Fruit fly (Drosophila melanogaster) whole organism, embryonic: ENCODE data around the gene CG7565.

ENCODE experiments used
- Ada2b ChIP-seq: fragments of 200-800 bp; sonication (Bioruptor generic); IDR thresholded peaks from 2 replicates; pipeline ENCODE4 v1.3.6; 2022; ENCODE audit warnings: missing biosample characterization, missing genetic modification characterization
- Adf1 ChIP-seq: fragments of 200-800 bp; sonication (Bioruptor generic); IDR thresholded peaks from 2 replicates; pipeline ENCODE4 v1.3.6; 2022; ENCODE audit warnings: missing biosample characterization, missing genetic modification characterization
- Atf-2 ChIP-seq: fragments of 200-800 bp; sonication (Bioruptor generic); optimal IDR thresholded peaks from 2 replicates; lab custom pipeline; 2016; ENCODE audit warnings: missing biosample characterization, missing genetic modification characterization
- CG11695 ChIP-seq: fragments of 200-800 bp; sonication (Bioruptor generic); IDR thresholded peaks from 3 replicates; pipeline ENCODE4 v1.3.6; 2022; ENCODE audit warnings: missing biosample characterization, missing genetic modification characterization
- CG14667 ChIP-seq: fragments of 200-800 bp; sonication (Bioruptor generic); IDR thresholded peaks from 2 replicates; pipeline ENCODE4 v1.3.6; 2022; ENCODE audit warnings: missing biosample characterization, missing genetic modification characterization
- CG15514 ChIP-seq: fragments of 200-800 bp; sonication (Bioruptor generic); optimal IDR thresholded peaks from 3 replicates; lab custom pipeline; 2017; ENCODE audit warnings: missing biosample characterization, missing genetic modification characterization, mild to moderate bottlenecking, moderate library complexity, missing genetic modification reagents
- CG15601 ChIP-seq: fragments of 200-800 bp; sonication (Bioruptor generic); optimal IDR thresholded peaks from 3 replicates; lab custom pipeline; 2019; ENCODE audit warnings: missing biosample characterization, mild to moderate bottlenecking, missing genetic modification characterization, moderate library complexity
- CG16813 ChIP-seq: fragments of 200-800 bp; sonication (Bioruptor generic); IDR thresholded peaks from 3 replicates; pipeline ENCODE4 v1.3.6; 2022; ENCODE audit warnings: missing biosample characterization, missing genetic modification characterization; ENCODE audit not compliant: partially characterized antibody
- CG17829 ChIP-seq: fragments of 200-800 bp; optimal IDR thresholded peaks from 2 replicates; lab custom pipeline; 2019; ENCODE audit warnings: missing biosample characterization, mild to moderate bottlenecking, missing genetic modification characterization, moderate library complexity
- CG2678 ChIP-seq: fragments of 200-800 bp; sonication (Bioruptor generic); optimal IDR thresholded peaks from 3 replicates; lab custom pipeline; 2019; ENCODE audit warnings: missing biosample characterization, mild to moderate bottlenecking, missing genetic modification characterization, moderate library complexity
- CG32532 ChIP-seq: fragments of 200-800 bp; sonication (Bioruptor generic); IDR thresholded peaks from 2 replicates; pipeline ENCODE4 v1.3.6; 2022; ENCODE audit warnings: missing biosample characterization, missing genetic modification characterization
- CG34376 ChIP-seq: fragments of 200-800 bp; sonication (Bioruptor generic); optimal IDR thresholded peaks from 2 replicates; lab custom pipeline; 2018; ENCODE audit warnings: missing biosample characterization, mild to moderate bottlenecking, missing genetic modification characterization
- CG6791 ChIP-seq: fragments of 200-800 bp; sonication (Bioruptor generic); IDR thresholded peaks from 3 replicates; pipeline ENCODE4 v1.3.6; 2022; ENCODE audit warnings: missing biosample characterization, missing genetic modification characterization; ENCODE audit not compliant: partially characterized antibody
- CG7372 ChIP-seq: fragments of 200-800 bp; sonication (Bioruptor generic); IDR thresholded peaks from 2 replicates; pipeline ENCODE4 v1.3.6; 2022; ENCODE audit warnings: missing biosample characterization, missing genetic modification characterization
- CG7786 ChIP-seq: fragments of 200-800 bp; sonication (Bioruptor generic); optimal IDR thresholded peaks from 2 replicates; lab custom pipeline; 2016; ENCODE audit warnings: missing biosample characterization, missing genetic modification characterization
- CG8478 ChIP-seq: fragments of >200 bp; optimal IDR thresholded peaks from 2 replicates; lab custom pipeline; 2018
- D19B ChIP-seq: fragments of 200-800 bp; sonication (Bioruptor generic); optimal IDR thresholded peaks from 2 replicates; lab custom pipeline; 2017; ENCODE audit warnings: missing biosample characterization, mild to moderate bottlenecking, missing genetic modification characterization
- Dref ChIP-seq: fragments of 200-800 bp; sonication (Bioruptor generic); IDR thresholded peaks from 2 replicates; pipeline ENCODE4 v1.3.6; 2022; ENCODE audit warnings: missing biosample characterization, missing genetic modification characterization
- Ets97D ChIP-seq: fragments of 200-800 bp; sonication (Bioruptor generic); optimal IDR thresholded peaks from 3 replicates; lab custom pipeline; 2016; ENCODE audit warnings: missing biosample characterization, missing genetic modification characterization
- Gsc ChIP-seq: fragments of 200-800 bp; sonication (Bioruptor generic); IDR thresholded peaks from 2 replicates; pipeline ENCODE4 v1.3.6; 2022; ENCODE audit warnings: missing biosample characterization, missing genetic modification characterization
- Gug ChIP-seq: fragments of 200-800 bp; sonication (Bioruptor generic); IDR thresholded peaks from 4 replicates; pipeline ENCODE4 v1.3.6; 2022; ENCODE audit warnings: missing biosample characterization, missing genetic modification characterization
- H15 ChIP-seq: fragments of 200-800 bp; sonication (Bioruptor generic); IDR thresholded peaks from 3 replicates; pipeline ENCODE4 v1.3.6; 2022; ENCODE audit warnings: missing biosample characterization, missing genetic modification characterization
- Jarid2 ChIP-seq: fragments of 200-800 bp; sonication (Bioruptor generic); optimal IDR thresholded peaks from 3 replicates; lab custom pipeline; 2017; ENCODE audit warnings: mild to moderate bottlenecking, missing biosample characterization, missing genetic modification reagents, missing genetic modification characterization
- Lhr ChIP-seq: fragments of 200-800 bp; sonication (Bioruptor generic); optimal IDR thresholded peaks from 3 replicates; lab custom pipeline; 2017; ENCODE audit warnings: mild to moderate bottlenecking, missing biosample characterization, missing genetic modification reagents, missing genetic modification characterization
- Myb ChIP-seq: fragments of 200-800 bp; sonication (Bioruptor generic); optimal IDR thresholded peaks from 2 replicates; lab custom pipeline; 2016; ENCODE audit warnings: missing biosample characterization, missing genetic modification characterization
- NC2α ChIP-seq: fragments of 200-800 bp; sonication (Bioruptor generic); optimal IDR thresholded peaks from 2 replicates; lab custom pipeline; 2016; ENCODE audit warnings: missing biosample characterization, missing genetic modification characterization
- Oaz ChIP-seq: fragments of 200-800 bp; sonication (Bioruptor generic); IDR thresholded peaks from 2 replicates; pipeline ENCODE4 v1.3.6; 2022; ENCODE audit warnings: missing biosample characterization, missing genetic modification characterization
- TFAM ChIP-seq: fragments of 200-800 bp; sonication (Bioruptor generic); optimal IDR thresholded peaks from 2 replicates; lab custom pipeline; 2017; ENCODE audit warnings: missing biosample characterization, missing genetic modification characterization, inconsistent platforms
- Trl ChIP-seq, 3 experiments: fragments of >200 bp in 2 of 3; fragments of 200-800 bp in 1 of 3; sonication (Bioruptor generic) in 1 of 3; optimal IDR thresholded peaks; 2 replicates in 1 of 3; 3 replicates in 2 of 3; lab custom pipeline; 2016 to 2017; ENCODE audit warnings: missing biosample characterization in 1 of 3, missing genetic modification characterization in 1 of 3
- YL-1 ChIP-seq: fragments of 200-800 bp; sonication (Bioruptor generic); optimal IDR thresholded peaks from 3 replicates; lab custom pipeline; 2017; ENCODE audit warnings: missing biosample characterization, mild to moderate bottlenecking, missing genetic modification characterization
- ara ChIP-seq: fragments of 200-800 bp; sonication (Bioruptor generic); IDR thresholded peaks from 2 replicates; pipeline ENCODE4 v1.3.6; 2022; ENCODE audit warnings: missing biosample characterization, missing genetic modification characterization
- bowl ChIP-seq: fragments of 200-800 bp; sonication (Bioruptor generic); IDR thresholded peaks from 2 replicates; pipeline ENCODE4 v1.3.6; 2022; ENCODE audit warnings: missing biosample characterization, missing genetic modification characterization
- cad ChIP-seq: fragments of >200 bp; optimal IDR thresholded peaks from 2 replicates; lab custom pipeline; 2017; ENCODE audit warnings: missing biosample characterization, missing genetic modification characterization
- chinmo ChIP-seq: fragments of 200-800 bp; sonication (Bioruptor generic); IDR thresholded peaks from 4 replicates; pipeline ENCODE4 v1.3.6; 2022; ENCODE audit warnings: missing biosample characterization, missing genetic modification characterization; ENCODE audit not compliant: partially characterized antibody
- dimm ChIP-seq: fragments of 200-800 bp; sonication (Bioruptor generic); IDR thresholded peaks from 2 replicates; pipeline ENCODE4 v1.3.6; 2022; ENCODE audit warnings: missing biosample characterization, missing genetic modification characterization
- dpn ChIP-seq, 2 experiments: fragments of 200-800 bp; sonication (Bioruptor generic); optimal IDR thresholded peaks; 3 replicates each; lab custom pipeline; 2016; ENCODE audit warnings: missing biosample characterization in 2 of 2, missing genetic modification characterization in 2 of 2
- emc ChIP-seq: fragments of 200-800 bp; sonication (Bioruptor generic); optimal IDR thresholded peaks from 2 replicates; lab custom pipeline; 2016; ENCODE audit warnings: missing biosample characterization, missing genetic modification characterization
- en ChIP-seq: fragments of 200-800 bp; sonication (Bioruptor generic); optimal IDR thresholded peaks from 2 replicates; lab custom pipeline; 2016; ENCODE audit warnings: missing biosample characterization, missing genetic modification characterization
- esg ChIP-seq: fragments of 200-800 bp; sonication (Bioruptor generic); conservative IDR thresholded peaks from 2 replicates; pipeline ENCODE4 v1.3.6; 2022; ENCODE audit warnings: missing biosample characterization, missing genetic modification characterization
- fd102C ChIP-seq: fragments of 200-800 bp; sonication (Bioruptor generic); optimal IDR thresholded peaks from 2 replicates; lab custom pipeline; 2018; ENCODE audit warnings: missing biosample characterization, mild to moderate bottlenecking, missing genetic modification characterization, moderate library complexity
- hb ChIP-seq: fragments of 200-800 bp; sonication (Bioruptor generic); IDR thresholded peaks from 3 replicates; pipeline ENCODE4 v1.3.6; 2022; ENCODE audit warnings: missing biosample characterization, missing genetic modification characterization; ENCODE audit not compliant: partially characterized antibody
- jigr1 ChIP-seq: fragments of 200-800 bp; sonication (Bioruptor generic); IDR thresholded peaks from 3 replicates; pipeline ENCODE4 v1.3.6; 2022; ENCODE audit warnings: missing biosample characterization, missing genetic modification characterization
- kni ChIP-seq: fragments of 200-800 bp; sonication (Bioruptor generic); optimal IDR thresholded peaks from 3 replicates; lab custom pipeline; 2017; ENCODE audit warnings: mild to moderate bottlenecking, missing biosample characterization, missing genetic modification reagents, missing genetic modification characterization
- luna ChIP-seq: fragments of 200-800 bp; sonication (Bioruptor generic); optimal IDR thresholded peaks from 2 replicates; lab custom pipeline; 2016; ENCODE audit warnings: missing biosample characterization, missing genetic modification characterization
- salm ChIP-seq: fragments of 200-800 bp; sonication (Bioruptor generic); optimal IDR thresholded peaks from 2 replicates; lab custom pipeline; 2018; ENCODE audit warnings: missing biosample characterization, mild to moderate bottlenecking, missing genetic modification characterization
- so ChIP-seq: fragments of 200-800 bp; sonication (Bioruptor generic); IDR thresholded peaks from 3 replicates; pipeline ENCODE4 v1.3.6; 2022; ENCODE audit warnings: missing biosample characterization, missing genetic modification characterization
- sob ChIP-seq: fragments of 200-800 bp; sonication (Bioruptor generic); IDR thresholded peaks from 2 replicates; pipeline ENCODE4 v1.3.6; 2022; ENCODE audit warnings: missing biosample characterization, missing genetic modification characterization
- sqz ChIP-seq: fragments of 200-800 bp; sonication (Bioruptor generic); optimal IDR thresholded peaks from 3 replicates; lab custom pipeline; 2018; ENCODE audit warnings: missing biosample characterization, mild to moderate bottlenecking, missing genetic modification characterization
- vvl ChIP-seq: fragments of 200-800 bp; sonication (Bioruptor generic); IDR thresholded peaks from 2 replicates; pipeline ENCODE4 v1.3.6; 2022; ENCODE audit warnings: missing biosample characterization, missing genetic modification characterization
- wdn ChIP-seq: fragments of 200-800 bp; sonication (Bioruptor generic); IDR thresholded peaks from 2 replicates; pipeline ENCODE4 v1.3.6; 2022; ENCODE audit warnings: missing biosample characterization, missing genetic modification characterization
- zen ChIP-seq: fragments of 200-800 bp; sonication (Bioruptor generic); optimal IDR thresholded peaks from 3 replicates; lab custom pipeline; 2018; ENCODE audit warnings: missing biosample characterization, mild to moderate bottlenecking, missing genetic modification characterization, moderate library complexity

CG7565 gene

dm6 chr3L:8127712-8128210 lies 36.2 kb upstream of the CG7565 start, which contains the start of the genes Cds and Uba2 (continued):
- peak; percentile 92 for TF ChIP-seq Ada2b (GFP tag; lab: Robert Waterston, UW)
- TF ChIP-seq sqz = no peak
- peak; percentile 62; the same call in 1 of the 2 replicates for TF ChIP-seq Gsc
- peak; percentile 63 for TF ChIP-seq luna
- peak; percentile 40 for TF ChIP-seq TFAM
- TF ChIP-seq Atf-2 = peak; percentile 78
- peak; percentile 79; the same call in 2 of the 3 replicates for TF ChIP-seq so
- peak; percentile 39; the same call in 1 of the 3 replicates for TF ChIP-seq CG16813
- peak; percentile 89 for TF ChIP-seq CG15601 (tag; lab: Kevin White, UChicago)
- no peak for TF ChIP-seq bowl (GFP tag; lab: Robert Waterston, UW)
- peak; percentile 84 for TF ChIP-seq jigr1 (GFP tag; lab: Robert Waterston, UW)
- no peak for TF ChIP-seq CG8478 (lab: Kevin White, UChicago)
- no peak for TF ChIP-seq Jarid2
- TF ChIP-seq emc (GFP tag; lab: Kevin White, UChicago) = peak; percentile 53
- TF ChIP-seq Oaz (GFP tag; lab: Robert Waterston, UW) = peak; percentile 83
- TF ChIP-seq CG7372 (GFP tag; lab: Robert Waterston, UW) = peak; percentile 90
- TF ChIP-seq Lhr (GFP tag; lab: Kevin White, UChicago) = peak; percentile 83
- no peak for TF ChIP-seq CG6791 (GFP tag; lab: Robert Waterston, UW)
- TF ChIP-seq vvl (GFP tag; lab: Robert Waterston, UW) = peak; percentile 90
- no peak for TF ChIP-seq hb (GFP tag; lab: Robert Waterston, UW)
- peak; percentile 81 to 96 for TF ChIP-seq dpn (GFP tag; optimal IDR thresholded peaks at IDR 0.05; lab: Kevin White, UChicago)
- peak; percentile 93 for TF ChIP-seq CG34376 (GFP tag; lab: Kevin White, UChicago)
- TF ChIP-seq zen (tag; lab: Kevin White, UChicago) = peak; percentile 85
- peak; percentile 87 for TF ChIP-seq wdn (GFP tag; lab: Robert Waterston, UW)
- peak; percentile 96 for TF ChIP-seq sob (GFP tag; lab: Robert Waterston, UW)
- TF ChIP-seq YL-1 (GFP tag; lab: Kevin White, UChicago) = peak; percentile 95
- peak; percentile 78; the same call in 2 of the 3 replicates for TF ChIP-seq H15 (GFP tag; lab: Robert Waterston, UW)
- no peak for TF ChIP-seq en (GFP tag; lab: Kevin White, UChicago)
- peak; percentile 82 for TF ChIP-seq Gug (GFP tag; lab: Robert Waterston, UW)
- peak; percentile 80 for TF ChIP-seq salm (tag; lab: Kevin White, UChicago)
- TF ChIP-seq Adf1 (GFP tag; lab: Robert Waterston, UW) = peak; percentile 80
- TF ChIP-seq dimm (GFP tag; lab: Robert Waterston, UW) = peak; percentile 63
- peak; percentile 88 for TF ChIP-seq CG11695 (GFP tag; lab: Robert Waterston, UW)
- TF ChIP-seq CG32532 (GFP tag; lab: Robert Waterston, UW) = peak; percentile 95
- peak; percentile 43; the same call in 1 of the 2 replicates for TF ChIP-seq Dref (GFP tag; lab: Robert Waterston, UW)
- peak; percentile 85 for TF ChIP-seq esg (GFP tag; lab: Robert Waterston, UW)
- TF ChIP-seq Myb = peak; percentile 19
- TF ChIP-seq NC2α = no peak
- peak; percentile 33 for TF ChIP-seq fd102C (GFP tag; lab: Kevin White, UChicago)
- TF ChIP-seq CG14667 (GFP tag; lab: Robert Waterston, UW) = peak; percentile 82
- no peak for TF ChIP-seq cad
- TF ChIP-seq CG2678 (tag; lab: Kevin White, UChicago) = peak; percentile 94
- TF ChIP-seq ara = peak; percentile 83; the same call in 1 of the 2 replicates
- peak; percentile 76 for TF ChIP-seq kni
- TF ChIP-seq Trl (optimal IDR thresholded peaks at IDR 0.05; lab: Kevin White, UChicago) = no peak
- TF ChIP-seq Trl (GFP tag; optimal IDR thresholded peaks at IDR 0.05; lab: Kevin White, UChicago) = peak; percentile 82
- no peak for TF ChIP-seq chinmo
- peak; percentile 94 for TF ChIP-seq CG15514
- TF ChIP-seq Ets97D (GFP tag; lab: Kevin White, UChicago) = peak; percentile 77
- peak; percentile 66 for TF ChIP-seq CG7786
- TF ChIP-seq D19B (GFP tag; lab: Kevin White, UChicago) = peak; percentile 85
- TF ChIP-seq CG17829 (tag; lab: Kevin White, UChicago) = peak; percentile 94
